Fruit fly (Drosophila melanogaster) whole organism, embryonic: ENCODE results near the gene ZnT86D.

Experiments
- BEAF-32 ChIP-seq: fragments of 200-800 bp; sonication (Bioruptor generic); optimal IDR thresholded peaks from 3 replicates; lab custom pipeline; 2017; ENCODE audit warnings: missing biosample characterization, missing genetic modification characterization, mild to moderate bottlenecking, moderate library complexity, missing genetic modification reagents
- CG10462 ChIP-seq: fragments of 200-800 bp; sonication (Bioruptor generic); optimal IDR thresholded peaks from 2 replicates; lab custom pipeline; 2016; ENCODE audit warnings: missing biosample characterization, missing genetic modification characterization
- CG11247 ChIP-seq: fragments of 200-800 bp; sonication (Bioruptor generic); IDR thresholded peaks from 2 replicates; pipeline ENCODE4 v1.3.6; 2022; ENCODE audit warnings: missing biosample characterization, missing genetic modification characterization
- CG12219 ChIP-seq: fragments of 200-800 bp; sonication (Bioruptor generic); optimal IDR thresholded peaks from 3 replicates; lab custom pipeline; 2018; ENCODE audit warnings: missing biosample characterization, mild to moderate bottlenecking, missing genetic modification characterization
- CG12236 ChIP-seq: fragments of 200-800 bp; sonication (Bioruptor generic); optimal IDR thresholded peaks from 2 replicates; lab custom pipeline; 2016; ENCODE audit warnings: missing biosample characterization, missing genetic modification characterization
- CG12299 ChIP-seq: fragments of 200-800 bp; sonication (Bioruptor generic); optimal IDR thresholded peaks from 2 replicates; lab custom pipeline; 2018; ENCODE audit warnings: missing biosample characterization, mild to moderate bottlenecking, missing genetic modification characterization
- CG12391 ChIP-seq: fragments of 200-800 bp; sonication (Bioruptor generic); optimal IDR thresholded peaks from 3 replicates; lab custom pipeline; 2018; ENCODE audit warnings: missing biosample characterization, mild to moderate bottlenecking, missing genetic modification characterization, moderate library complexity
- CG13296 ChIP-seq: fragments of 200-800 bp; sonication (Bioruptor generic); optimal IDR thresholded peaks from 3 replicates; lab custom pipeline; 2018; ENCODE audit warnings: missing biosample characterization, mild to moderate bottlenecking, missing genetic modification characterization
- CG1603 ChIP-seq: fragments of 200-800 bp; sonication (Bioruptor generic); optimal IDR thresholded peaks from 2 replicates; lab custom pipeline; 2019; ENCODE audit warnings: missing biosample characterization, mild to moderate bottlenecking, missing genetic modification characterization, moderate library complexity
- CG16813 ChIP-seq: fragments of 200-800 bp; sonication (Bioruptor generic); IDR thresholded peaks from 3 replicates; pipeline ENCODE4 v1.3.6; 2022; ENCODE audit warnings: missing biosample characterization, missing genetic modification characterization; ENCODE audit not compliant: partially characterized antibody
- CG17802 ChIP-seq: fragments of 200-800 bp; sonication (Bioruptor generic); optimal IDR thresholded peaks from 2 replicates; lab custom pipeline; 2018; ENCODE audit warnings: missing biosample characterization, mild to moderate bottlenecking, missing genetic modification characterization, moderate library complexity
- CG17829 ChIP-seq: fragments of 200-800 bp; optimal IDR thresholded peaks from 2 replicates; lab custom pipeline; 2019; ENCODE audit warnings: missing biosample characterization, mild to moderate bottlenecking, missing genetic modification characterization, moderate library complexity
- CG2129 ChIP-seq: fragments of 200-800 bp; sonication (Bioruptor generic); IDR thresholded peaks from 2 replicates; pipeline ENCODE4 v1.3.6; 2022; ENCODE audit warnings: missing biosample characterization, missing genetic modification characterization; ENCODE audit not compliant: partially characterized antibody
- CG30020 ChIP-seq: fragments of 200-800 bp; optimal IDR thresholded peaks from 2 replicates; lab custom pipeline; 2019; ENCODE audit warnings: missing biosample characterization, mild to moderate bottlenecking, missing genetic modification characterization, moderate library complexity
- CG32772 ChIP-seq: fragments of 200-800 bp; sonication (Bioruptor generic); IDR thresholded peaks from 2 replicates; pipeline ENCODE4 v1.3.6; 2022; ENCODE audit warnings: missing biosample characterization, missing genetic modification characterization
- CG6654 ChIP-seq: fragments of 200-800 bp; sonication (Bioruptor generic); optimal IDR thresholded peaks from 2 replicates; lab custom pipeline; 2017; ENCODE audit warnings: missing biosample characterization, mild to moderate bottlenecking, missing genetic modification characterization
- CG6765 ChIP-seq: fragments of 200-800 bp; sonication (Bioruptor generic); optimal IDR thresholded peaks from 3 replicates; lab custom pipeline; 2017; ENCODE audit warnings: missing biosample characterization, mild to moderate bottlenecking, missing genetic modification characterization
- CG6813 ChIP-seq: fragments of 200-800 bp; sonication (Bioruptor generic); optimal IDR thresholded peaks from 2 replicates; lab custom pipeline; 2017; ENCODE audit warnings: missing biosample characterization, missing genetic modification characterization, mild to moderate bottlenecking, moderate library complexity, missing genetic modification reagents
- CG6854 ChIP-seq: fragments of 200-800 bp; sonication (Bioruptor generic); optimal IDR thresholded peaks from 3 replicates; lab custom pipeline; 2017; ENCODE audit warnings: missing biosample characterization, mild to moderate bottlenecking, missing genetic modification characterization
- CG7556 ChIP-seq: fragments of 200-800 bp; sonication (Bioruptor generic); optimal IDR thresholded peaks from 2 replicates; lab custom pipeline; 2017; ENCODE audit warnings: missing biosample characterization, mild to moderate bottlenecking, missing genetic modification characterization
- CG9215 ChIP-seq: fragments of 200-800 bp; sonication (Bioruptor generic); IDR thresholded peaks from 2 replicates; pipeline ENCODE4 v1.3.6; 2022; ENCODE audit warnings: missing biosample characterization, missing genetic modification characterization
- CG9817 ChIP-seq: fragments of 200-800 bp; sonication (Bioruptor generic); optimal IDR thresholded peaks from 2 replicates; lab custom pipeline; 2018; ENCODE audit warnings: missing biosample characterization, mild to moderate bottlenecking, missing genetic modification characterization, moderate library complexity
- CTCF ChIP-seq: fragments of 200-800 bp; sonication (Bioruptor generic); optimal IDR thresholded peaks from 2 replicates; lab custom pipeline; 2017; ENCODE audit warnings: missing biosample characterization, mild to moderate bottlenecking, missing genetic modification characterization, moderate library complexity
- Dfd ChIP-seq, 2 experiments: fragments of >200 bp; optimal IDR thresholded peaks; 2 replicates each; lab custom pipeline; 2017; ENCODE audit warnings: missing biosample characterization in 2 of 2, missing genetic modification characterization in 2 of 2
- Dll ChIP-seq: fragments of 200-800 bp; sonication (Bioruptor generic); IDR thresholded peaks from 4 replicates; pipeline ENCODE4 v1.3.6; 2022; ENCODE audit warnings: missing biosample characterization, missing genetic modification characterization; ENCODE audit not compliant: partially characterized antibody
- Hey ChIP-seq: fragments of 200-800 bp; sonication (Bioruptor generic); optimal IDR thresholded peaks from 3 replicates; lab custom pipeline; 2018; ENCODE audit warnings: missing biosample characterization, mild to moderate bottlenecking, missing genetic modification characterization
- Hmr ChIP-seq: fragments of 200-800 bp; sonication (Bioruptor generic); optimal IDR thresholded peaks from 3 replicates; lab custom pipeline; 2017; ENCODE audit warnings: mild to moderate bottlenecking, missing biosample characterization, missing genetic modification reagents, missing genetic modification characterization
- Hmx ChIP-seq: fragments of 200-800 bp; sonication (Bioruptor generic); optimal IDR thresholded peaks from 2 replicates; lab custom pipeline; 2016; ENCODE audit warnings: missing biosample characterization, missing genetic modification characterization
- MTF-1 ChIP-seq: fragments of 200-800 bp; sonication (Bioruptor generic); optimal IDR thresholded peaks from 2 replicates; lab custom pipeline; 2018; ENCODE audit warnings: missing biosample characterization, mild to moderate bottlenecking, missing genetic modification characterization, borderline replicate concordance
- ap ChIP-seq: fragments of 200-800 bp; sonication (Bioruptor generic); IDR thresholded peaks from 2 replicates; pipeline ENCODE4 v1.3.6; 2022; ENCODE audit warnings: missing biosample characterization, missing genetic modification characterization
- bab2 ChIP-seq: fragments of 200-800 bp; sonication (Bioruptor generic); optimal IDR thresholded peaks from 2 replicates; lab custom pipeline; 2016; ENCODE audit warnings: missing biosample characterization, missing genetic modification characterization
- chn ChIP-seq: fragments of 200-800 bp; sonication (Bioruptor generic); optimal IDR thresholded peaks from 2 replicates; lab custom pipeline; 2016; ENCODE audit warnings: missing biosample characterization, missing genetic modification characterization
- ci ChIP-seq: fragments of 200-800 bp; sonication (Bioruptor generic); IDR thresholded peaks from 3 replicates; pipeline ENCODE4 v1.3.6; 2022; ENCODE audit warnings: missing biosample characterization, missing genetic modification characterization
- crol ChIP-seq: fragments of 200-800 bp; sonication (Bioruptor generic); IDR thresholded peaks from 2 replicates; pipeline ENCODE4 v1.3.6; 2022; ENCODE audit warnings: missing biosample characterization, missing genetic modification characterization
- dmrt99B ChIP-seq: fragments of 200-800 bp; sonication (Bioruptor generic); optimal IDR thresholded peaks from 2 replicates; lab custom pipeline; 2018; ENCODE audit warnings: missing biosample characterization, mild to moderate bottlenecking, missing genetic modification characterization, moderate library complexity
- fd3F ChIP-seq: fragments of 200-800 bp; sonication (Bioruptor generic); optimal IDR thresholded peaks from 2 replicates; lab custom pipeline; 2018; ENCODE audit warnings: missing biosample characterization, mild to moderate bottlenecking, missing genetic modification characterization, moderate library complexity
- gcm2 ChIP-seq: fragments of 200-800 bp; sonication (Bioruptor generic); optimal IDR thresholded peaks from 2 replicates; lab custom pipeline; 2016; ENCODE audit warnings: missing biosample characterization, missing genetic modification characterization
- gt ChIP-seq: fragments of 200-800 bp; sonication (Bioruptor generic); IDR thresholded peaks from 2 replicates; pipeline ENCODE4 v1.3.6; 2022; ENCODE audit warnings: missing biosample characterization, missing genetic modification characterization
- ind ChIP-seq: fragments of 200-800 bp; sonication (Bioruptor generic); optimal IDR thresholded peaks from 3 replicates; lab custom pipeline; 2016; ENCODE audit warnings: missing biosample characterization, missing genetic modification characterization
- insv ChIP-seq, 2 experiments: fragments of 200-800 bp; sonication (Bioruptor generic); optimal IDR thresholded peaks; 3 replicates each; lab custom pipeline; 2016 to 2018; ENCODE audit warnings: missing biosample characterization in 2 of 2, missing genetic modification characterization in 2 of 2
- maf-S ChIP-seq: fragments of 200-800 bp; sonication (Bioruptor generic); optimal IDR thresholded peaks from 2 replicates; lab custom pipeline; 2016; ENCODE audit warnings: missing biosample characterization, missing genetic modification characterization
- mirr ChIP-seq: fragments of 200-800 bp; sonication (Bioruptor generic); optimal IDR thresholded peaks from 3 replicates; lab custom pipeline; 2018; ENCODE audit warnings: missing biosample characterization, mild to moderate bottlenecking, missing genetic modification characterization
- p53 ChIP-seq: fragments of 200-800 bp; sonication (Bioruptor generic); optimal IDR thresholded peaks from 2 replicates; lab custom pipeline; 2016; ENCODE audit warnings: missing biosample characterization, missing genetic modification characterization
- prd ChIP-seq, 3 experiments: fragments of >200 bp in 2 of 3; fragments of 200-800 bp in 1 of 3; sonication (Bioruptor generic) in 1 of 3; optimal IDR thresholded peaks in 2 of 3; IDR thresholded peaks in 1 of 3; 2 replicates in 2 of 3; 3 replicates in 1 of 3; pipeline versions ENCODE4 v1.3.6 to Lab custom; 2017 to 2022; ENCODE audit warnings: missing biosample characterization in 1 of 3, missing genetic modification characterization in 1 of 3
- rib ChIP-seq: fragments of 200-800 bp; sonication (Bioruptor generic); IDR thresholded peaks from 2 replicates; pipeline ENCODE4 v1.3.6; 2022; ENCODE audit warnings: missing biosample characterization, missing genetic modification characterization
- run ChIP-seq: fragments of 200-800 bp; sonication (Bioruptor generic); optimal IDR thresholded peaks from 3 replicates; lab custom pipeline; 2018; ENCODE audit warnings: missing biosample characterization, mild to moderate bottlenecking, missing genetic modification characterization
- slp2 ChIP-seq: fragments of 200-800 bp; sonication (Bioruptor generic); optimal IDR thresholded peaks from 2 replicates; lab custom pipeline; 2016; ENCODE audit warnings: missing biosample characterization, missing genetic modification characterization
- ttk ChIP-seq: fragments of 200-800 bp; sonication (Bioruptor generic); IDR thresholded peaks from 2 replicates; pipeline ENCODE4 v2.1.2; 2022; ENCODE audit warnings: missing biosample characterization, missing genetic modification characterization
- vnd ChIP-seq: fragments of 200-800 bp; sonication (Bioruptor generic); IDR thresholded peaks from 3 replicates; pipeline ENCODE4 v1.3.6; 2022; ENCODE audit warnings: missing biosample characterization, missing genetic modification characterization; ENCODE audit not compliant: partially characterized antibody

ZnT86D gene

dm6 chr3R:11196648-11197388 is 17.5 kb downstream of the ZnT86D start (continued):
- TF ChIP-seq ind (GFP tag; lab: Kevin White, UChicago): peak; percentile 98
- no peak for TF ChIP-seq Dll (GFP tag; lab: Robert Waterston, UW)
- TF ChIP-seq insv (GFP tag; optimal IDR thresholded peaks at IDR 0.05; lab: Kevin White, UChicago): peak in 1 of 2 experiments; percentile 79
- peak; percentile 72 for TF ChIP-seq Hey
- peak; percentile 97 for TF ChIP-seq CG12299 (tag; lab: Kevin White, UChicago)
- peak; percentile 98 for TF ChIP-seq CG9817 (tag; lab: Kevin White, UChicago)
- TF ChIP-seq CG9215 (GFP tag; lab: Robert Waterston, UW): peak; percentile 99
- peak; percentile 95 for TF ChIP-seq CG6654 (GFP tag; lab: Kevin White, UChicago)
- peak; percentile 84 for TF ChIP-seq MTF-1 (GFP tag; lab: Kevin White, UChicago)
- peak; percentile 100 for TF ChIP-seq dmrt99B (tag; lab: Kevin White, UChicago)
- TF ChIP-seq gcm2 (GFP tag; lab: Kevin White, UChicago): no peak
- TF ChIP-seq CG16813: no peak
- TF ChIP-seq CG2129 (GFP tag; lab: Robert Waterston, UW): no peak
- TF ChIP-seq maf-S (GFP tag; lab: Kevin White, UChicago): peak; percentile 81
- peak; percentile 95 for TF ChIP-seq slp2
- peak; percentile 73 for TF ChIP-seq crol (GFP tag; lab: Robert Waterston, UW)
- peak; percentile 68 for TF ChIP-seq mirr (GFP tag; lab: Kevin White, UChicago)
- TF ChIP-seq Hmr: peak; percentile 99
- peak; percentile 100 for TF ChIP-seq CG7556 (GFP tag; lab: Kevin White, UChicago)
- TF ChIP-seq CG6765 (GFP tag; lab: Kevin White, UChicago): peak; percentile 98
- TF ChIP-seq ap (GFP tag; lab: Robert Waterston, UW): peak; percentile 97
- peak; percentile 96 for TF ChIP-seq ci
- TF ChIP-seq BEAF-32 (GFP tag; lab: Kevin White, UChicago): peak; percentile 14
- TF ChIP-seq CG10462 (GFP tag; lab: Kevin White, UChicago): peak; percentile 91
- peak; percentile 98 for TF ChIP-seq run (tag; lab: Kevin White, UChicago)
- TF ChIP-seq CG30020 (tag; lab: Kevin White, UChicago): peak; percentile 75
- TF ChIP-seq CG6854 (GFP tag; lab: Kevin White, UChicago): peak; percentile 98
- TF ChIP-seq fd3F (GFP tag; lab: Kevin White, UChicago): peak; percentile 98
- TF ChIP-seq CG11247 (GFP tag; lab: Robert Waterston, UW): peak; percentile 97
- peak; percentile 98 for TF ChIP-seq ttk (GFP tag; lab: Robert Waterston, UW)
- peak; percentile 31 for TF ChIP-seq CG12236 (GFP tag; lab: Kevin White, UChicago)
- TF ChIP-seq bab2 (GFP tag; lab: Kevin White, UChicago): peak; percentile 98
- TF ChIP-seq CG13296 (GFP tag; lab: Kevin White, UChicago): peak; percentile 99
- TF ChIP-seq prd (optimal IDR thresholded peaks at IDR 0.05; lab: Kevin White, UChicago): no peak
- peak; percentile 98 for TF ChIP-seq prd (GFP tag; IDR thresholded peaks at IDR 0.05; lab: Robert Waterston, UW)
- TF ChIP-seq CG1603 (tag; lab: Kevin White, UChicago): peak; percentile 61
- peak; percentile 96 for TF ChIP-seq gt (GFP tag; lab: Robert Waterston, UW)
- TF ChIP-seq p53 (GFP tag; lab: Kevin White, UChicago): peak; percentile 29
- peak in 1 of 2 experiments; percentile 95 for TF ChIP-seq Dfd (GFP tag; optimal IDR thresholded peaks at IDR 0.05; lab: Kevin White, UChicago)
- TF ChIP-seq CG17829 (tag; lab: Kevin White, UChicago): peak; percentile 96
- peak; percentile 88 for TF ChIP-seq CG17802 (tag; lab: Kevin White, UChicago)
- peak; percentile 92 for TF ChIP-seq CG12219 (GFP tag; lab: Kevin White, UChicago)
- no peak for TF ChIP-seq vnd (GFP tag; lab: Robert Waterston, UW)
- TF ChIP-seq Hmx (GFP tag; lab: Kevin White, UChicago): peak; percentile 82
- TF ChIP-seq CG6813 (GFP tag; lab: Kevin White, UChicago): peak; percentile 97
- peak; percentile 99 for TF ChIP-seq CG12391 (tag; lab: Kevin White, UChicago)
- peak; percentile 98 for TF ChIP-seq CG32772
- peak; percentile 98 for TF ChIP-seq rib
- TF ChIP-seq chn: peak; percentile 81
- TF ChIP-seq CTCF (GFP tag; lab: Kevin White, UChicago): peak; percentile 67
